Fruit fly (Drosophila melanogaster) whole organism, embryonic: ENCODE results near the gene CG43339.

Source experiments
- Adf1 ChIP-seq: fragments of 200-800 bp; sonication (Bioruptor generic); IDR thresholded peaks from 2 replicates; pipeline ENCODE4 v1.3.6; 2022; ENCODE audit warnings: missing biosample characterization, missing genetic modification characterization
- CG10209 ChIP-seq: fragments of 200-800 bp; sonication (Bioruptor generic); optimal IDR thresholded peaks from 3 replicates; lab custom pipeline; 2017; ENCODE audit warnings: missing biosample characterization, mild to moderate bottlenecking, missing genetic modification characterization, missing genetic modification reagents
- CG10274 ChIP-seq: fragments of 200-800 bp; sonication (Bioruptor generic); optimal IDR thresholded peaks from 3 replicates; lab custom pipeline; 2017; ENCODE audit warnings: missing biosample characterization, mild to moderate bottlenecking, missing genetic modification characterization
- CG10462 ChIP-seq: fragments of 200-800 bp; sonication (Bioruptor generic); optimal IDR thresholded peaks from 2 replicates; lab custom pipeline; 2016; ENCODE audit warnings: missing biosample characterization, missing genetic modification characterization
- CG11398 ChIP-seq: fragments of 200-800 bp; sonication (Bioruptor generic); optimal IDR thresholded peaks from 2 replicates; lab custom pipeline; 2016; ENCODE audit warnings: missing biosample characterization, missing genetic modification characterization
- CG12659 ChIP-seq: fragments of 200-800 bp; sonication (Bioruptor generic); optimal IDR thresholded peaks from 3 replicates; lab custom pipeline; 2017; ENCODE audit warnings: mild to moderate bottlenecking, missing biosample characterization, missing genetic modification reagents, missing genetic modification characterization
- CG13424 ChIP-seq: fragments of 200-800 bp; sonication (Bioruptor generic); optimal IDR thresholded peaks from 2 replicates; lab custom pipeline; 2019; ENCODE audit warnings: missing biosample characterization, mild to moderate bottlenecking, missing genetic modification characterization, moderate library complexity
- CG17568 ChIP-seq: fragments of 200-800 bp; sonication (Bioruptor generic); optimal IDR thresholded peaks from 2 replicates; lab custom pipeline; 2018; ENCODE audit warnings: missing biosample characterization, mild to moderate bottlenecking, missing genetic modification characterization, moderate library complexity
- CG2199 ChIP-seq: fragments of 200-800 bp; sonication (Bioruptor generic); IDR thresholded peaks from 3 replicates; pipeline ENCODE4 v1.3.6; 2022; ENCODE audit warnings: missing biosample characterization, missing genetic modification characterization
- CG2678 ChIP-seq: fragments of 200-800 bp; sonication (Bioruptor generic); optimal IDR thresholded peaks from 3 replicates; lab custom pipeline; 2019; ENCODE audit warnings: missing biosample characterization, mild to moderate bottlenecking, missing genetic modification characterization, moderate library complexity
- CG30403 ChIP-seq: fragments of 200-800 bp; sonication (Bioruptor generic); optimal IDR thresholded peaks from 3 replicates; lab custom pipeline; 2016; ENCODE audit warnings: missing biosample characterization, missing genetic modification characterization
- CG4707 ChIP-seq: fragments of 200-800 bp; sonication (Bioruptor generic); optimal IDR thresholded peaks from 2 replicates; lab custom pipeline; 2018; ENCODE audit warnings: missing biosample characterization, mild to moderate bottlenecking, missing genetic modification characterization, moderate library complexity
- CG4854 ChIP-seq: fragments of 200-800 bp; sonication (Bioruptor generic); optimal IDR thresholded peaks from 2 replicates; lab custom pipeline; 2016; ENCODE audit warnings: missing biosample characterization, missing genetic modification characterization, inconsistent platforms
- CG7372 ChIP-seq: fragments of 200-800 bp; sonication (Bioruptor generic); IDR thresholded peaks from 2 replicates; pipeline ENCODE4 v1.3.6; 2022; ENCODE audit warnings: missing biosample characterization, missing genetic modification characterization
- CG7556 ChIP-seq: fragments of 200-800 bp; sonication (Bioruptor generic); optimal IDR thresholded peaks from 2 replicates; lab custom pipeline; 2017; ENCODE audit warnings: missing biosample characterization, mild to moderate bottlenecking, missing genetic modification characterization
- CG8359 ChIP-seq: fragments of 200-800 bp; sonication (Bioruptor generic); optimal IDR thresholded peaks from 2 replicates; lab custom pipeline; 2017; ENCODE audit warnings: missing biosample characterization, mild to moderate bottlenecking, missing genetic modification characterization, borderline replicate concordance
- Chrac-16 ChIP-seq: fragments of 200-800 bp; sonication (Bioruptor generic); optimal IDR thresholded peaks from 3 replicates; lab custom pipeline; 2016; ENCODE audit warnings: missing biosample characterization, missing genetic modification characterization
- CoRest ChIP-seq: fragments of 200-800 bp; sonication (Bioruptor generic); optimal IDR thresholded peaks from 3 replicates; lab custom pipeline; 2018; ENCODE audit warnings: missing biosample characterization, mild to moderate bottlenecking, missing genetic modification characterization, moderate library complexity
- Dfd ChIP-seq, 2 experiments: fragments of >200 bp; optimal IDR thresholded peaks; 2 replicates each; lab custom pipeline; 2017; ENCODE audit warnings: missing biosample characterization in 2 of 2, missing genetic modification characterization in 2 of 2
- Doc3 ChIP-seq: fragments of 200-800 bp; sonication (Bioruptor generic); IDR thresholded peaks from 3 replicates; pipeline ENCODE4 v1.3.6; 2022; ENCODE audit warnings: missing biosample characterization, missing genetic modification characterization; ENCODE audit not compliant: partially characterized antibody
- Dp ChIP-seq: fragments of 200-800 bp; sonication (Bioruptor generic); optimal IDR thresholded peaks from 2 replicates; lab custom pipeline; 2018; ENCODE audit warnings: missing biosample characterization, mild to moderate bottlenecking, missing genetic modification characterization, moderate library complexity
- Dref ChIP-seq: fragments of 200-800 bp; sonication (Bioruptor generic); IDR thresholded peaks from 2 replicates; pipeline ENCODE4 v1.3.6; 2022; ENCODE audit warnings: missing biosample characterization, missing genetic modification characterization
- Drgx ChIP-seq: fragments of 200-800 bp; sonication (Bioruptor generic); IDR thresholded peaks from 2 replicates; pipeline ENCODE4 v1.3.6; 2022; ENCODE audit warnings: missing biosample characterization, missing genetic modification characterization
- Elba2 ChIP-seq: fragments of 200-800 bp; sonication (Bioruptor generic); optimal IDR thresholded peaks from 3 replicates; lab custom pipeline; 2016; ENCODE audit warnings: missing biosample characterization, missing genetic modification characterization
- Ets65A ChIP-seq: fragments of 200-800 bp; sonication (Bioruptor generic); peaks from one replicate; lab custom pipeline; 2016; ENCODE audit warnings: missing biosample characterization, missing genetic modification characterization
- Fer2 ChIP-seq: fragments of 200-800 bp; sonication (Bioruptor generic); optimal IDR thresholded peaks from 2 replicates; lab custom pipeline; 2018; ENCODE audit warnings: missing biosample characterization, mild to moderate bottlenecking, missing genetic modification characterization, moderate library complexity
- GATAe ChIP-seq: fragments of 200-800 bp; sonication (Bioruptor generic); conservative IDR thresholded peaks from 2 replicates; pipeline ENCODE4 v1.3.6; 2022; ENCODE audit warnings: missing biosample characterization, missing genetic modification characterization
- Hey ChIP-seq: fragments of 200-800 bp; sonication (Bioruptor generic); optimal IDR thresholded peaks from 3 replicates; lab custom pipeline; 2018; ENCODE audit warnings: missing biosample characterization, mild to moderate bottlenecking, missing genetic modification characterization
- HmgD ChIP-seq: fragments of 200-800 bp; sonication (Bioruptor generic); optimal IDR thresholded peaks from 3 replicates; lab custom pipeline; 2016; ENCODE audit warnings: missing biosample characterization, missing genetic modification characterization
- Hr39 ChIP-seq: fragments of >200 bp; optimal IDR thresholded peaks from 2 replicates; lab custom pipeline; 2017
- Jarid2 ChIP-seq: fragments of 200-800 bp; sonication (Bioruptor generic); optimal IDR thresholded peaks from 3 replicates; lab custom pipeline; 2017; ENCODE audit warnings: mild to moderate bottlenecking, missing biosample characterization, missing genetic modification reagents, missing genetic modification characterization
- Opbp ChIP-seq: fragments of 200-800 bp; sonication (Bioruptor generic); IDR thresholded peaks from 3 replicates; pipeline ENCODE4 v1.3.6; 2022; ENCODE audit warnings: missing biosample characterization, missing genetic modification characterization; ENCODE audit not compliant: partially characterized antibody
- Sin3A ChIP-seq: fragments of >200 bp; optimal IDR thresholded peaks from 2 replicates; lab custom pipeline; 2018
- TFAM ChIP-seq: fragments of 200-800 bp; sonication (Bioruptor generic); optimal IDR thresholded peaks from 2 replicates; lab custom pipeline; 2017; ENCODE audit warnings: missing biosample characterization, missing genetic modification characterization, inconsistent platforms
- Xrp1 ChIP-seq: fragments of 200-800 bp; sonication (Bioruptor generic); IDR thresholded peaks from 2 replicates; pipeline ENCODE4 v1.3.6; 2022; ENCODE audit warnings: missing biosample characterization, missing genetic modification characterization
- br ChIP-seq: fragments of >200 bp; optimal IDR thresholded peaks from 2 replicates; lab custom pipeline; 2017
- dpn ChIP-seq, 2 experiments: fragments of 200-800 bp; sonication (Bioruptor generic); optimal IDR thresholded peaks; 3 replicates each; lab custom pipeline; 2016; ENCODE audit warnings: missing biosample characterization in 2 of 2, missing genetic modification characterization in 2 of 2
- h ChIP-seq: fragments of >200 bp; optimal IDR thresholded peaks from 2 replicates; lab custom pipeline; 2017
- hkb ChIP-seq, 2 experiments: fragments of 200-800 bp in 1 of 2; fragments of >200 bp in 1 of 2; sonication (Bioruptor generic) in 1 of 2; IDR thresholded peaks in 1 of 2; optimal IDR thresholded peaks in 1 of 2; 2 replicates each; pipeline versions ENCODE4 v1.3.6 to Lab custom; 2017 to 2022; ENCODE audit warnings: missing biosample characterization in 1 of 2, missing genetic modification characterization in 1 of 2
- jumu ChIP-seq: fragments of 200-800 bp; sonication (Bioruptor generic); optimal IDR thresholded peaks from 3 replicates; lab custom pipeline; 2016; ENCODE audit warnings: missing biosample characterization, missing genetic modification characterization
- kay ChIP-seq: fragments of 200-800 bp; sonication (Bioruptor generic); optimal IDR thresholded peaks from 2 replicates; lab custom pipeline; 2016; ENCODE audit warnings: missing biosample characterization, missing genetic modification characterization
- kni ChIP-seq: fragments of 200-800 bp; sonication (Bioruptor generic); optimal IDR thresholded peaks from 3 replicates; lab custom pipeline; 2017; ENCODE audit warnings: mild to moderate bottlenecking, missing biosample characterization, missing genetic modification reagents, missing genetic modification characterization
- lab ChIP-seq: fragments of 200-800 bp; sonication (Bioruptor generic); optimal IDR thresholded peaks from 3 replicates; lab custom pipeline; 2017; ENCODE audit warnings: missing biosample characterization, missing genetic modification characterization, mild to moderate bottlenecking, moderate library complexity, missing genetic modification reagents
- nerfin-1 ChIP-seq: fragments of 200-800 bp; sonication (Bioruptor generic); optimal IDR thresholded peaks from 3 replicates; lab custom pipeline; 2019; ENCODE audit warnings: missing biosample characterization, mild to moderate bottlenecking, missing genetic modification characterization, moderate library complexity
- sc ChIP-seq, 3 experiments: fragments of >200 bp in 2 of 3; fragments of 200-800 bp in 1 of 3; sonication (Bioruptor generic) in 1 of 3; optimal IDR thresholded peaks; 2 replicates in 2 of 3; 3 replicates in 1 of 3; lab custom pipeline; 2017; ENCODE audit warnings: mild to moderate bottlenecking in 1 of 3, missing biosample characterization in 1 of 3, missing genetic modification characterization in 1 of 3, missing genetic modification reagents in 1 of 3
- slou ChIP-seq: fragments of 200-800 bp; sonication (Bioruptor generic); optimal IDR thresholded peaks from 3 replicates; lab custom pipeline; 2016; ENCODE audit warnings: missing biosample characterization, missing genetic modification characterization
- sna ChIP-seq: fragments of 200-800 bp; sonication (Bioruptor generic); IDR thresholded peaks from 2 replicates; pipeline ENCODE4 v1.3.6; 2022; ENCODE audit warnings: missing biosample characterization, missing genetic modification characterization; ENCODE audit not compliant: partially characterized antibody
- so ChIP-seq: fragments of 200-800 bp; sonication (Bioruptor generic); IDR thresholded peaks from 3 replicates; pipeline ENCODE4 v1.3.6; 2022; ENCODE audit warnings: missing biosample characterization, missing genetic modification characterization
- tap ChIP-seq: fragments of 200-800 bp; optimal IDR thresholded peaks from 3 replicates; lab custom pipeline; 2019; ENCODE audit warnings: missing biosample characterization, mild to moderate bottlenecking, missing genetic modification characterization, moderate library complexity
- wdn ChIP-seq: fragments of 200-800 bp; sonication (Bioruptor generic); IDR thresholded peaks from 2 replicates; pipeline ENCODE4 v1.3.6; 2022; ENCODE audit warnings: missing biosample characterization, missing genetic modification characterization
- zf30C ChIP-seq: fragments of 200-800 bp; sonication (Bioruptor generic); optimal IDR thresholded peaks from 3 replicates; lab custom pipeline; 2018; ENCODE audit warnings: missing biosample characterization, mild to moderate bottlenecking, missing genetic modification characterization

CG43339 gene

dm6 chr2L:18653328-18653675 is 19.8 kb downstream of the CG43339 start (continued):
- TF ChIP-seq CG4707 (GFP tag; lab: Kevin White, UChicago) (peak; percentile 62), nerfin-1 (tag; lab: Kevin White, UChicago) (peak; percentile 65), CG17568 (GFP tag; lab: Kevin White, UChicago) (no peak), wdn (GFP tag; lab: Robert Waterston, UW) (no peak), Dref (GFP tag; lab: Robert Waterston, UW) (no peak), Drgx (GFP tag; lab: Robert Waterston, UW) (peak; percentile 41), lab (GFP tag; lab: Kevin White, UChicago) (peak; percentile 79), CG12659 (GFP tag; lab: Kevin White, UChicago) (peak; percentile 36), slou (peak; percentile 24), Hey (tag; lab: Kevin White, UChicago) (no peak), zf30C (GFP tag; lab: Kevin White, UChicago) (no peak), so (0 out of 3 replicates have a peak, but pooled peaks have one; percentile 16), dpn (GFP tag; optimal IDR thresholded peaks at IDR 0.05; lab: Kevin White, UChicago) (peak; percentile 26 to 66), Chrac-16 (GFP tag; lab: Kevin White, UChicago) (peak; percentile 15), br (no peak), CG10209 (GFP tag; lab: Kevin White, UChicago) (peak; percentile 12), CG10462 (GFP tag; lab: Kevin White, UChicago) (peak; percentile 33), Elba2 (GFP tag; lab: Kevin White, UChicago) (no peak), Adf1 (GFP tag; lab: Robert Waterston, UW) (no peak), CG13424 (tag; lab: Kevin White, UChicago) (peak; percentile 39), Hr39 (no peak), Fer2 (tag; lab: Kevin White, UChicago) (no peak), tap (tag; lab: Kevin White, UChicago) (peak; percentile 78), hkb (optimal IDR thresholded peaks at IDR 0.05; lab: Kevin White, UChicago) (no peak), hkb (GFP tag; IDR thresholded peaks at IDR 0.05; lab: Robert Waterston, UW) (peak; percentile 67; the same call in 1 of the 2 replicates), CG7372 (GFP tag; lab: Robert Waterston, UW) (peak; percentile 31; the same call in 1 of the 2 replicates), CG2678 (tag; lab: Kevin White, UChicago) (peak; percentile 84), Xrp1 (peak; percentile 92), sna (GFP tag; lab: Robert Waterston, UW) (no peak), Sin3A (lab: Kevin White, UChicago) (no peak), kay (GFP tag; lab: Kevin White, UChicago) (peak; percentile 59), Jarid2 (GFP tag; lab: Kevin White, UChicago) (no peak), Doc3 (GFP tag; lab: Robert Waterston, UW) (no peak), h (lab: Kevin White, UChicago) (no peak), CG10274 (GFP tag; lab: Kevin White, UChicago) (peak; percentile 44), CG4854 (GFP tag; lab: Kevin White, UChicago) (peak; percentile 67), CG8359 (GFP tag; lab: Kevin White, UChicago) (peak; percentile 51), CG7556 (GFP tag; lab: Kevin White, UChicago) (peak; percentile 32), kni (GFP tag; lab: Kevin White, UChicago) (no peak), jumu (GFP tag; lab: Kevin White, UChicago) (peak; percentile 46), Ets65A (GFP tag; lab: Kevin White, UChicago) (peak; percentile 97), CG2199 (peak; percentile 78; the same call in 1 of the 3 replicates), CG30403 (GFP tag; lab: Kevin White, UChicago) (peak; percentile 65), sc (optimal IDR thresholded peaks at IDR 0.05; lab: Kevin White, UChicago) (no peak), sc (GFP tag; optimal IDR thresholded peaks at IDR 0.05; lab: Kevin White, UChicago) (peak; percentile 16), Dfd (GFP tag; optimal IDR thresholded peaks at IDR 0.05; lab: Kevin White, UChicago) (no peak), Dp (no peak), HmgD (GFP tag; lab: Kevin White, UChicago) (no peak), GATAe (GFP tag; lab: Robert Waterston, UW) (no peak), TFAM (GFP tag; lab: Kevin White, UChicago) (peak; percentile 42), CoRest (tag; lab: Kevin White, UChicago) (peak; percentile 74), Opbp (GFP tag; lab: Robert Waterston, UW) (no peak), CG11398 (GFP tag; lab: Kevin White, UChicago) (no peak)
